Worm (Caenorhabditis elegans): ENCODE measurements around the gene acr-17.

- TF ChIP-seq dao-5 (tag; optimal IDR thresholded peaks at IDR 0.05) (no peak), him-1 (tag; optimal IDR thresholded peaks at IDR 0.05) (no peak)
These were observed 13.4 kb downstream of the acr-17 start, which contains the start of gene srh-271 for ce11 chrV:2621879-2622278.

Measured in whole organism, L4/young adult.